Worm (Caenorhabditis elegans) whole organism, L4/young adult: ENCODE data around the gene F13H10.8.

Source experiments
- W03F9.2 ChIP-seq: fragments of 150-350 bp; optimal IDR thresholded peaks from 2 replicates; lab custom pipeline; 2014; ENCODE audit warnings: missing biosample characterization, missing genetic modification characterization
- dao-5 ChIP-seq: sonication (generic microtip); optimal IDR thresholded peaks from 2 replicates; lab custom pipeline; 2016; ENCODE audit warnings: missing genotype, missing genetic modification characterization, moderate library complexity, missing compliant biosample characterization
- him-1 ChIP-seq: sonication (generic microtip); optimal IDR thresholded peaks from 2 replicates; lab custom pipeline; 2016; ENCODE audit warnings: missing genotype, missing genetic modification reagents, missing genetic modification characterization, missing compliant biosample characterization

Gene F13H10.8

ce11 chrIV:11006868-11007267 lies 13.4 kb upstream of the F13H10.8 start:
- TF ChIP-seq W03F9.2 (tag; lab: Kevin White, UChicago) (no peak), dao-5 (tag; lab: Kevin White, UChicago) (no peak), him-1 (tag; lab: Kevin White, UChicago) (no peak)

- TF ChIP-seq him-1 (tag; lab: Kevin White, UChicago) = no peak
- TF ChIP-seq W03F9.2 (tag; lab: Kevin White, UChicago) = no peak
- TF ChIP-seq dao-5 (tag; lab: Kevin White, UChicago) = no peak
Measured at ce11 chrIV:11008255-11008654, 12.1 kb upstream of the F13H10.8 start.

ce11 chrIV:11008996-11009395 lies 11.3 kb upstream of the F13H10.8 start, which contains the start of gene F13H10.6:
Gene F13H10.6 (plus strand): TSS chrIV:11009296.
- TF ChIP-seq dao-5 (tag; lab: Kevin White, UChicago) (no peak), W03F9.2 (tag; lab: Kevin White, UChicago) (no peak), him-1 (tag; lab: Kevin White, UChicago) (no peak)

- no peak for TF ChIP-seq W03F9.2 (tag; lab: Kevin White, UChicago)
- no peak for TF ChIP-seq dao-5 (tag; lab: Kevin White, UChicago)
- no peak for TF ChIP-seq him-1 (tag; lab: Kevin White, UChicago)
Measured at ce11 chrIV:11009928-11010327, 10.4 kb upstream of the F13H10.8 start.

ce11 chrIV:11011920-11012319 lies 8.4 kb upstream of the F13H10.8 start, which contains the start of gene ndx-9:
Gene ndx-9 (minus strand): TSS chrIV:11012020.
- TF ChIP-seq dao-5 (tag; lab: Kevin White, UChicago) = no peak
- TF ChIP-seq him-1 (tag; lab: Kevin White, UChicago) = no peak
- TF ChIP-seq W03F9.2 (tag; lab: Kevin White, UChicago) = no peak

ce11 chrIV:11015881-11016280 lies 4.4 kb upstream of the F13H10.8 start, which contains the start of gene F13H10.3:
Gene F13H10.3 (minus strand): TSS chrIV:11015953.
- TF ChIP-seq W03F9.2 (tag; lab: Kevin White, UChicago) (no peak), him-1 (tag; lab: Kevin White, UChicago) (no peak), dao-5 (tag; lab: Kevin White, UChicago) (no peak)

- no peak for TF ChIP-seq W03F9.2 (tag; lab: Kevin White, UChicago)
- TF ChIP-seq dao-5 (tag; lab: Kevin White, UChicago) = no peak
- TF ChIP-seq him-1 (tag; lab: Kevin White, UChicago) = no peak
Measured at ce11 chrIV:11021512-11022268, 1.4 kb downstream of the F13H10.8 start, which contains the start of gene mogs-1. Gene mogs-1 (minus strand): TSS chrIV:11021928.

ce11 chrIV:11022303-11022702 lies 2.0 kb downstream of the F13H10.8 start, which contains the start of gene alh-3:
Gene alh-3 (plus strand): TSS chrIV:11022603.
- TF ChIP-seq dao-5 (tag; lab: Kevin White, UChicago) (no peak), him-1 (tag; lab: Kevin White, UChicago) (no peak), W03F9.2 (tag; lab: Kevin White, UChicago) (no peak)

- TF ChIP-seq him-1 (tag; lab: Kevin White, UChicago) (no peak), W03F9.2 (tag; lab: Kevin White, UChicago) (no peak), dao-5 (tag; lab: Kevin White, UChicago) (no peak)
Measured at ce11 chrIV:11025941-11026340, 5.6 kb downstream of the F13H10.8 start.

ce11 chrIV:11026648-11027047 lies 6.3 kb downstream of the F13H10.8 start:
- TF ChIP-seq W03F9.2 (tag; lab: Kevin White, UChicago) = no peak
- no peak for TF ChIP-seq dao-5 (tag; lab: Kevin White, UChicago)
- TF ChIP-seq him-1 (tag; lab: Kevin White, UChicago) = no peak

ce11 chrIV:11027560-11027959 lies 7.2 kb downstream of the F13H10.8 start:
- peak; percentile 14 for TF ChIP-seq him-1 (tag; lab: Kevin White, UChicago)
- peak; percentile 5 for TF ChIP-seq dao-5 (tag; lab: Kevin White, UChicago)
- TF ChIP-seq W03F9.2 (tag; lab: Kevin White, UChicago) = peak; percentile 68

ce11 chrIV:11029412-11029811 lies 9.1 kb downstream of the F13H10.8 start, which contains the start of gene hrg-5:
Gene hrg-5 (minus strand): TSS chrIV:11029428.
- no peak for TF ChIP-seq dao-5 (tag; lab: Kevin White, UChicago)
- TF ChIP-seq him-1 (tag; lab: Kevin White, UChicago) = no peak
- TF ChIP-seq W03F9.2 (tag; lab: Kevin White, UChicago) = no peak

- TF ChIP-seq dao-5 (tag; lab: Kevin White, UChicago) = no peak
- TF ChIP-seq W03F9.2 (tag; lab: Kevin White, UChicago) = no peak
- TF ChIP-seq him-1 (tag; lab: Kevin White, UChicago) = no peak
Measured at ce11 chrIV:11030117-11030516, 9.8 kb downstream of the F13H10.8 start.
